Worm (Caenorhabditis elegans) whole organism, early embryonic: ENCODE measurements around the gene W09C2.10.

Experiments
- ceh-36 ChIP-seq: sonication (generic microtip); optimal IDR thresholded peaks from 2 replicates; lab custom pipeline; 2016; ENCODE audit warnings: missing genetic modification characterization, inconsistent platforms, missing compliant biosample characterization
- flt-1 ChIP-seq: fragments of 200-800 bp; sonication (Bioruptor generic); IDR thresholded peaks from 2 replicates; pipeline ENCODE4 v1.3.6; 2022; ENCODE audit warnings: missing genetic modification characterization, missing compliant biosample characterization
- hmbx-1 ChIP-seq: sonication (generic microtip); optimal IDR thresholded peaks from 2 replicates; lab custom pipeline; 2016; ENCODE audit warnings: mild to moderate bottlenecking, missing genetic modification characterization, missing compliant biosample characterization
- hmg-4 ChIP-seq: fragments of 200-800 bp; sonication (Bioruptor generic); optimal IDR thresholded peaks from 2 replicates; lab custom pipeline; 2018; ENCODE audit warnings: mild to moderate bottlenecking, missing genetic modification characterization, missing compliant biosample characterization
- scrt-1 ChIP-seq: fragments of 200-800 bp; sonication (Bioruptor generic); IDR thresholded peaks from 2 replicates; pipeline ENCODE4 v1.3.6; 2022; ENCODE audit warnings: missing genetic modification characterization, missing compliant biosample characterization
- tbx-37 ChIP-seq: fragments of 200-800 bp; sonication (Bioruptor generic); conservative IDR thresholded peaks from 2 replicates; pipeline ENCODE4 v1.3.6; 2022; ENCODE audit warnings: missing genetic modification reagents, missing genetic modification characterization, missing compliant biosample characterization
- tra-4 ChIP-seq: sonication (generic microtip); optimal IDR thresholded peaks from 2 replicates; lab custom pipeline; 2017; ENCODE audit warnings: missing genetic modification characterization, missing compliant biosample characterization

- TF ChIP-seq tbx-37: no peak
- TF ChIP-seq hmbx-1 (tag; lab: Kevin White, UChicago): no peak
- TF ChIP-seq hmg-4 (GFP tag; lab: Kevin White, UChicago): no peak
- no peak for TF ChIP-seq tra-4
- no peak for TF ChIP-seq scrt-1 (GFP tag; lab: Robert Waterston, UW)
- TF ChIP-seq ceh-36 (tag; lab: Kevin White, UChicago): no peak
- no peak for TF ChIP-seq flt-1 (GFP tag; lab: Robert Waterston, UW)
These were observed 2.2 kb upstream of the W09C2.10 start for ce11 chrIV:9627033-9627432.
